Fruit fly (Drosophila melanogaster) S2 (cell line): ENCODE measurements around the gene Cyp4d1.

ENCODE experiments used
- CG8478 ChIP-seq: fragments of >200 bp; optimal IDR thresholded peaks from 2 replicates; lab custom pipeline; 2018
- CTCF ChIP-seq, 2 experiments: fragments of >200 bp; optimal IDR thresholded peaks; 2 replicates each; lab custom pipeline; 2018

DNA sequence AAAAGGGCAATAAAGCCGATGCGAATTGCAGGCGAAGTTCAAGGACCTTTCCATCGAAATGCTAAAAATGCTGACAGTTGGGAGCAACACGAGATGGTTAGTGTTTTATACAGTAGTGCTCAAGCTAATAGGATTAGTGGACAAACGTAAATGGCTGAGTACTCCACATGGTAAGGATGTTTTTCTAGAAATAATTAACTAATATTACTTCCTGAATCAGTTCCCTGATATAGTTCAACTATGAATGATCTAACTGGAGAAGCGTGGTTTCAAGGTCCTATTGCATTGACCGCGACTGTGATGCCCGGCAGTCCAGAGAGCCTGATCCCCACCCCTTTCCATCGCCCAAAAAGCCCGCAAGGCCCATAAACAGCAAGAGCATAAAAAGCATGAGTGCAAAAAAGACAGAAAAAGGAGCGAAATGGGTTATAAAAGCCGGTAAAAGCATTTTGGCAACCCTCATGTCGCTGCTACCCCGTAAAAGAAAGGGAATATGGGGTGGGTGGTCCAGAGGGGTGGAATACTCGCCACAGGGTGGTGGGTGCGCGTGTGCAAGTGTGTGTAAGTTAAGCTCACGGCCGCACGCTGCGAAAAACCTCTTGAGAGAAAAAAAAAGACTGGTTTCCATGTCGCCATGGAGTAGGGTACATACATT lies 27.6 kb downstream of the Cyp4d1 start:
- TF ChIP-seq CG8478 (no peak), CTCF (optimal IDR thresholded peaks at IDR 0.05; lab: Kevin White, UChicago) (no peak)
